Fruit fly (Drosophila melanogaster) whole organism, embryonic: Measurements from ENCODE around the gene CG43925.

Source experiments
- ATbp ChIP-seq: fragments of 200-800 bp; sonication (Bioruptor generic); optimal IDR thresholded peaks from 2 replicates; lab custom pipeline; 2017; ENCODE audit warnings: missing biosample characterization, mild to moderate bottlenecking, missing genetic modification characterization, missing genetic modification reagents
- Blimp-1 ChIP-seq: fragments of 200-800 bp; sonication (Bioruptor generic); optimal IDR thresholded peaks from 3 replicates; lab custom pipeline; 2018; ENCODE audit warnings: missing biosample characterization, missing genetic modification characterization, mild to moderate bottlenecking, moderate library complexity, missing genetic modification reagents
- CG10431 ChIP-seq: fragments of 200-800 bp; sonication (Bioruptor generic); optimal IDR thresholded peaks from 3 replicates; lab custom pipeline; 2018; ENCODE audit warnings: missing biosample characterization, mild to moderate bottlenecking, missing genetic modification characterization
- CG12299 ChIP-seq: fragments of 200-800 bp; sonication (Bioruptor generic); optimal IDR thresholded peaks from 2 replicates; lab custom pipeline; 2018; ENCODE audit warnings: missing biosample characterization, mild to moderate bottlenecking, missing genetic modification characterization
- CG12659 ChIP-seq: fragments of 200-800 bp; sonication (Bioruptor generic); optimal IDR thresholded peaks from 3 replicates; lab custom pipeline; 2017; ENCODE audit warnings: mild to moderate bottlenecking, missing biosample characterization, missing genetic modification reagents, missing genetic modification characterization
- CG15011 ChIP-seq: fragments of 200-800 bp; sonication (Bioruptor generic); optimal IDR thresholded peaks from 3 replicates; lab custom pipeline; 2018; ENCODE audit warnings: missing biosample characterization, mild to moderate bottlenecking, missing genetic modification characterization
- CG16779 ChIP-seq: fragments of 200-800 bp; sonication (Bioruptor generic); IDR thresholded peaks from 2 replicates; pipeline ENCODE4 v1.3.6; 2022; ENCODE audit warnings: missing biosample characterization, missing genetic modification characterization
- CG16813 ChIP-seq: fragments of 200-800 bp; sonication (Bioruptor generic); IDR thresholded peaks from 3 replicates; pipeline ENCODE4 v1.3.6; 2022; ENCODE audit warnings: missing biosample characterization, missing genetic modification characterization; ENCODE audit not compliant: partially characterized antibody
- CG18599 ChIP-seq: fragments of 200-800 bp; sonication (Bioruptor generic); optimal IDR thresholded peaks from 3 replicates; lab custom pipeline; 2017; ENCODE audit warnings: missing biosample characterization, missing genetic modification characterization, mild to moderate bottlenecking, moderate library complexity, missing genetic modification reagents
- CG30020 ChIP-seq: fragments of 200-800 bp; optimal IDR thresholded peaks from 2 replicates; lab custom pipeline; 2019; ENCODE audit warnings: missing biosample characterization, mild to moderate bottlenecking, missing genetic modification characterization, moderate library complexity
- CG30431 ChIP-seq: fragments of 200-800 bp; sonication (Bioruptor generic); optimal IDR thresholded peaks from 2 replicates; lab custom pipeline; 2017; ENCODE audit warnings: missing biosample characterization, missing genetic modification characterization
- CG32772 ChIP-seq: fragments of 200-800 bp; sonication (Bioruptor generic); IDR thresholded peaks from 2 replicates; pipeline ENCODE4 v1.3.6; 2022; ENCODE audit warnings: missing biosample characterization, missing genetic modification characterization
- CG34224 ChIP-seq: fragments of 200-800 bp; sonication (Bioruptor generic); IDR thresholded peaks from 3 replicates; pipeline ENCODE4 v1.3.6; 2022; ENCODE audit warnings: missing biosample characterization, missing genetic modification characterization; ENCODE audit not compliant: partially characterized antibody
- CG4328 ChIP-seq: fragments of 200-800 bp; sonication (Bioruptor generic); optimal IDR thresholded peaks from 3 replicates; lab custom pipeline; 2017; ENCODE audit warnings: missing biosample characterization, missing genetic modification reagents, missing genetic modification characterization
- CG6813 ChIP-seq: fragments of 200-800 bp; sonication (Bioruptor generic); optimal IDR thresholded peaks from 2 replicates; lab custom pipeline; 2017; ENCODE audit warnings: missing biosample characterization, missing genetic modification characterization, mild to moderate bottlenecking, moderate library complexity, missing genetic modification reagents
- CG7839 ChIP-seq: fragments of 200-800 bp; sonication (Bioruptor generic); optimal IDR thresholded peaks from 3 replicates; lab custom pipeline; 2018; ENCODE audit warnings: missing biosample characterization, mild to moderate bottlenecking, missing genetic modification characterization, moderate library complexity
- CG7928 ChIP-seq: fragments of 200-800 bp; sonication (Bioruptor generic); optimal IDR thresholded peaks from 2 replicates; lab custom pipeline; 2017; ENCODE audit warnings: missing biosample characterization, mild to moderate bottlenecking, missing genetic modification characterization
- CG8359 ChIP-seq: fragments of 200-800 bp; sonication (Bioruptor generic); optimal IDR thresholded peaks from 2 replicates; lab custom pipeline; 2017; ENCODE audit warnings: missing biosample characterization, mild to moderate bottlenecking, missing genetic modification characterization, borderline replicate concordance
- Chrac-16 ChIP-seq: fragments of 200-800 bp; sonication (Bioruptor generic); optimal IDR thresholded peaks from 3 replicates; lab custom pipeline; 2016; ENCODE audit warnings: missing biosample characterization, missing genetic modification characterization
- E2f1 ChIP-seq: fragments of 200-800 bp; sonication (Bioruptor generic); IDR thresholded peaks from 2 replicates; pipeline ENCODE4 v1.3.6; 2022; ENCODE audit warnings: missing biosample characterization, missing genetic modification characterization
- Hr3 ChIP-seq: fragments of 200-800 bp; sonication (Bioruptor generic); optimal IDR thresholded peaks from 3 replicates; lab custom pipeline; 2016; ENCODE audit warnings: missing biosample characterization, missing genetic modification characterization
- Hr51 ChIP-seq, 2 experiments: fragments of 200-800 bp; sonication (Bioruptor generic); optimal IDR thresholded peaks; 2 replicates in 1 of 2; 3 replicates in 1 of 2; lab custom pipeline; 2016 to 2018; ENCODE audit warnings: missing biosample characterization in 2 of 2, missing genetic modification characterization in 2 of 2, mild to moderate bottlenecking in 1 of 2, moderate library complexity in 1 of 2
- NK7.1 ChIP-seq: fragments of 200-800 bp; sonication (Bioruptor generic); optimal IDR thresholded peaks from 3 replicates; lab custom pipeline; 2016; ENCODE audit warnings: missing biosample characterization, missing genetic modification characterization
- Oaz ChIP-seq: fragments of 200-800 bp; sonication (Bioruptor generic); IDR thresholded peaks from 2 replicates; pipeline ENCODE4 v1.3.6; 2022; ENCODE audit warnings: missing biosample characterization, missing genetic modification characterization
- Stat92E ChIP-seq, 3 experiments: fragments of >200 bp in 2 of 3; fragments of 200-800 bp in 1 of 3; sonication (Bioruptor generic) in 1 of 3; optimal IDR thresholded peaks; 2 replicates each; lab custom pipeline; 2017 to 2019; ENCODE audit warnings: missing biosample characterization in 3 of 3, missing genetic modification characterization in 3 of 3, mild to moderate bottlenecking in 1 of 3, moderate library complexity in 1 of 3
- ab ChIP-seq: fragments of 200-800 bp; sonication (Bioruptor generic); optimal IDR thresholded peaks from 2 replicates; lab custom pipeline; 2016; ENCODE audit warnings: missing biosample characterization, missing genetic modification characterization
- btn ChIP-seq: fragments of 200-800 bp; sonication (Bioruptor generic); optimal IDR thresholded peaks from 2 replicates; lab custom pipeline; 2016; ENCODE audit warnings: missing biosample characterization, missing genetic modification characterization
- cad ChIP-seq: fragments of >200 bp; optimal IDR thresholded peaks from 2 replicates; lab custom pipeline; 2017; ENCODE audit warnings: missing biosample characterization, missing genetic modification characterization
- chinmo ChIP-seq: fragments of 200-800 bp; sonication (Bioruptor generic); IDR thresholded peaks from 4 replicates; pipeline ENCODE4 v1.3.6; 2022; ENCODE audit warnings: missing biosample characterization, missing genetic modification characterization; ENCODE audit not compliant: partially characterized antibody
- chm ChIP-seq: fragments of 200-800 bp; sonication (Bioruptor generic); IDR thresholded peaks from 2 replicates; pipeline ENCODE4 v1.3.6; 2022; ENCODE audit warnings: missing biosample characterization, missing genetic modification characterization
- ci ChIP-seq: fragments of 200-800 bp; sonication (Bioruptor generic); IDR thresholded peaks from 3 replicates; pipeline ENCODE4 v1.3.6; 2022; ENCODE audit warnings: missing biosample characterization, missing genetic modification characterization
- danr ChIP-seq: fragments of 200-800 bp; sonication (Bioruptor generic); IDR thresholded peaks from 2 replicates; pipeline ENCODE4 v1.3.6; 2022; ENCODE audit warnings: missing biosample characterization, missing genetic modification characterization
- fd3F ChIP-seq: fragments of 200-800 bp; sonication (Bioruptor generic); optimal IDR thresholded peaks from 2 replicates; lab custom pipeline; 2018; ENCODE audit warnings: missing biosample characterization, mild to moderate bottlenecking, missing genetic modification characterization, moderate library complexity
- gfzf ChIP-seq: fragments of 200-800 bp; sonication (Bioruptor generic); optimal IDR thresholded peaks from 2 replicates; lab custom pipeline; 2016; ENCODE audit warnings: missing biosample characterization, mild to moderate bottlenecking, missing genetic modification characterization, moderate library complexity
- gsb ChIP-seq: fragments of 200-800 bp; sonication (Bioruptor generic); IDR thresholded peaks from 2 replicates; pipeline ENCODE4 v1.3.6; 2022; ENCODE audit warnings: missing biosample characterization, missing genetic modification characterization
- jigr1 ChIP-seq: fragments of 200-800 bp; sonication (Bioruptor generic); IDR thresholded peaks from 3 replicates; pipeline ENCODE4 v1.3.6; 2022; ENCODE audit warnings: missing biosample characterization, missing genetic modification characterization
- klu ChIP-seq: fragments of 200-800 bp; sonication (Bioruptor generic); IDR thresholded peaks from 2 replicates; pipeline ENCODE4 v1.3.6; 2022; ENCODE audit warnings: missing biosample characterization, missing genetic modification characterization
- lola ChIP-seq, 3 experiments: fragments of >200 bp in 2 of 3; fragments of 200-800 bp in 1 of 3; sonication (Bioruptor generic) in 1 of 3; optimal IDR thresholded peaks; 2 replicates each; lab custom pipeline; 2017 to 2019; ENCODE audit warnings: missing biosample characterization in 3 of 3, missing genetic modification characterization in 3 of 3, mild to moderate bottlenecking in 1 of 3, moderate library complexity in 1 of 3
- pan ChIP-seq, 4 experiments: fragments of >200 bp in 3 of 4; fragments of 200-800 bp in 1 of 4; sonication (Bioruptor generic) in 1 of 4; optimal IDR thresholded peaks in 3 of 4; IDR thresholded peaks in 1 of 4; 2 replicates each; pipeline versions ENCODE4 v1.3.6 to Lab custom; 2017 to 2022; ENCODE audit warnings: missing biosample characterization in 2 of 4, missing genetic modification characterization in 2 of 4, mixed read lengths in 1 of 4
- phol ChIP-seq: fragments of 200-800 bp; sonication (Bioruptor generic); optimal IDR thresholded peaks from 3 replicates; lab custom pipeline; 2018; ENCODE audit warnings: missing biosample characterization, mild to moderate bottlenecking, missing genetic modification characterization, moderate library complexity
- rib ChIP-seq: fragments of 200-800 bp; sonication (Bioruptor generic); IDR thresholded peaks from 2 replicates; pipeline ENCODE4 v1.3.6; 2022; ENCODE audit warnings: missing biosample characterization, missing genetic modification characterization
- sd ChIP-seq: fragments of 200-800 bp; sonication (Bioruptor generic); optimal IDR thresholded peaks from 3 replicates; lab custom pipeline; 2018; ENCODE audit warnings: missing biosample characterization, mild to moderate bottlenecking, missing genetic modification characterization, moderate library complexity
- sr ChIP-seq: fragments of 200-800 bp; sonication (Bioruptor generic); IDR thresholded peaks from 3 replicates; pipeline ENCODE4 v1.3.6; 2022; ENCODE audit warnings: missing biosample characterization, missing genetic modification characterization
- trh ChIP-seq: fragments of 200-800 bp; sonication (Bioruptor generic); optimal IDR thresholded peaks from 2 replicates; lab custom pipeline; 2016; ENCODE audit warnings: missing biosample characterization, missing genetic modification characterization
- twi ChIP-seq: fragments of 200-800 bp; optimal IDR thresholded peaks from 2 replicates; lab custom pipeline; 2019; ENCODE audit warnings: missing biosample characterization, mild to moderate bottlenecking, missing genetic modification characterization, moderate library complexity
- tx ChIP-seq: fragments of 200-800 bp; sonication (Bioruptor generic); optimal IDR thresholded peaks from 2 replicates; lab custom pipeline; 2016; ENCODE audit warnings: missing biosample characterization, missing genetic modification characterization
- unc-4 ChIP-seq: fragments of 200-800 bp; sonication (Bioruptor generic); IDR thresholded peaks from 2 replicates; pipeline ENCODE4 v1.3.6; 2022; ENCODE audit warnings: missing biosample characterization, missing genetic modification characterization; ENCODE audit not compliant: partially characterized antibody
- z ChIP-seq: fragments of 200-800 bp; sonication (Bioruptor generic); IDR thresholded peaks from 3 replicates; pipeline ENCODE4 v1.3.6; 2022; ENCODE audit warnings: missing biosample characterization, missing genetic modification characterization
- zfh2 ChIP-seq: fragments of 200-800 bp; sonication (Bioruptor generic); optimal IDR thresholded peaks from 2 replicates; lab custom pipeline; 2016; ENCODE audit warnings: missing biosample characterization, missing genetic modification characterization

CG43925 gene

dm6 chr2L:13191894-13192293 lies 15.7 kb downstream of the CG43925 start, which contains the start of the genes CG16974 and Edem2 (continued):
- TF ChIP-seq sr (GFP tag; lab: Robert Waterston, UW) (no peak), CG32772 (GFP tag; lab: Robert Waterston, UW) (peak; percentile 85), cad (GFP tag; lab: Kevin White, UChicago) (no peak), tx (GFP tag; lab: Kevin White, UChicago) (no peak), Blimp-1 (GFP tag; lab: Kevin White, UChicago) (no peak), chm (no peak), CG15011 (GFP tag; lab: Kevin White, UChicago) (no peak), fd3F (GFP tag; lab: Kevin White, UChicago) (peak; percentile 30), CG10431 (GFP tag; lab: Kevin White, UChicago) (no peak), CG12299 (tag; lab: Kevin White, UChicago) (peak; percentile 69), ab (GFP tag; lab: Kevin White, UChicago) (no peak), btn (GFP tag; lab: Kevin White, UChicago) (no peak), CG7839 (no peak), rib (peak; percentile 65), Stat92E (GFP tag; optimal IDR thresholded peaks at IDR 0.05; lab: Kevin White, UChicago) (no peak), ci (GFP tag; lab: Robert Waterston, UW) (peak; percentile 80), CG16813 (no peak), NK7.1 (GFP tag; lab: Kevin White, UChicago) (no peak), CG7928 (GFP tag; lab: Kevin White, UChicago) (no peak), ATbp (GFP tag; lab: Kevin White, UChicago) (no peak), twi (tag; lab: Kevin White, UChicago) (no peak), unc-4 (GFP tag; lab: Robert Waterston, UW) (no peak), Chrac-16 (GFP tag; lab: Kevin White, UChicago) (peak; percentile 82), CG34224 (no peak), danr (GFP tag; lab: Robert Waterston, UW) (peak; percentile 21; the same call in 1 of the 2 replicates), CG12659 (GFP tag; lab: Kevin White, UChicago) (peak; percentile 90), CG16779 (GFP tag; lab: Robert Waterston, UW) (no peak), phol (tag; lab: Kevin White, UChicago) (peak; percentile 89), lola (GFP tag; optimal IDR thresholded peaks at IDR 0.05; lab: Kevin White, UChicago) (peak in 1 of 3 experiments; percentile 66), CG8359 (GFP tag; lab: Kevin White, UChicago) (no peak), Oaz (GFP tag; lab: Robert Waterston, UW) (0 out of 2 replicates have a peak, but pooled peaks have one; percentile 11), gsb (GFP tag; lab: Robert Waterston, UW) (no peak), pan (optimal IDR thresholded peaks at IDR 0.05; lab: Kevin White, UChicago) (no peak), pan (GFP tag; optimal IDR thresholded peaks at IDR 0.05 in 1 of 2, IDR thresholded peaks at IDR 0.05 in 1 of 2) (peak in 1 of 2 experiments; percentile 82), klu (GFP tag; lab: Robert Waterston, UW) (peak; percentile 73), jigr1 (GFP tag; lab: Robert Waterston, UW) (no peak), Hr51 (GFP tag; optimal IDR thresholded peaks at IDR 0.05; lab: Kevin White, UChicago) (peak in 1 of 2 experiments; percentile 61), trh (GFP tag; lab: Kevin White, UChicago) (peak; percentile 4), Hr3 (GFP tag; lab: Kevin White, UChicago) (peak; percentile 78), sd (tag; lab: Kevin White, UChicago) (no peak), z (no peak), E2f1 (GFP tag; lab: Robert Waterston, UW) (peak; percentile 64), CG30020 (tag; lab: Kevin White, UChicago) (peak; percentile 66), chinmo (GFP tag; lab: Robert Waterston, UW) (no peak), gfzf (peak; percentile 73), CG4328 (no peak), CG30431 (GFP tag; lab: Kevin White, UChicago) (peak; percentile 4), CG6813 (GFP tag; lab: Kevin White, UChicago) (no peak), CG18599 (GFP tag; lab: Kevin White, UChicago) (no peak), zfh2 (GFP tag; lab: Kevin White, UChicago) (peak; percentile 58)
